Worm (Caenorhabditis elegans) whole organism, L1 larva: ENCODE data around the gene lips-13.

Experiments used
- ces-1 ChIP-seq: fragments of 150-350 bp; optimal IDR thresholded peaks from 2 replicates; lab custom pipeline; 2014; ENCODE audit warnings: missing biosample characterization, missing genetic modification reagents, missing genetic modification characterization
- egl-27 ChIP-seq, 2 experiments: fragments of 150-350 bp in 1 of 2; sonication (generic microtip); optimal IDR thresholded peaks; 3 replicates each; lab custom pipeline; 2017 to 2018; ENCODE audit warnings: missing biosample characterization in 2 of 2, missing genetic modification characterization in 2 of 2, missing genetic modification reagents in 2 of 2
- fkh-8 ChIP-seq: sonication (generic microtip); optimal IDR thresholded peaks from 2 replicates; lab custom pipeline; 2016; ENCODE audit warnings: mild to moderate bottlenecking, missing genetic modification characterization, missing compliant biosample characterization
- lin-39 ChIP-seq: fragments of 150-350 bp; optimal IDR thresholded peaks from 2 replicates; lab custom pipeline; 2014; ENCODE audit warnings: missing biosample characterization, missing genetic modification reagents, missing genetic modification characterization
- nhr-237 ChIP-seq: fragments of 150-350 bp; optimal IDR thresholded peaks from 2 replicates; lab custom pipeline; 2014; ENCODE audit warnings: missing biosample characterization, missing genetic modification characterization
- nhr-76 ChIP-seq: sonication (generic microtip); optimal IDR thresholded peaks from 2 replicates; lab custom pipeline; 2017; ENCODE audit warnings: missing biosample characterization, missing genetic modification characterization
- sup-37 ChIP-seq: fragments of 200-800 bp; sonication (Bioruptor generic); optimal IDR thresholded peaks from 2 replicates; lab custom pipeline; 2018; ENCODE audit warnings: mild to moderate bottlenecking, missing genetic modification characterization, missing compliant biosample characterization
- tbx-2 ChIP-seq: sonication (generic microtip); optimal IDR thresholded peaks from 2 replicates; lab custom pipeline; 2016; ENCODE audit warnings: missing genetic modification characterization, missing compliant biosample characterization
- unc-62 ChIP-seq: fragments of 150-350 bp; optimal IDR thresholded peaks from 2 replicates; lab custom pipeline; 2014; ENCODE audit warnings: missing biosample characterization, missing genetic modification reagents, missing genetic modification characterization

- TF ChIP-seq lin-39 (no peak), nhr-237 (tag; lab: Kevin White, UChicago) (no peak), unc-62 (GFP tag; lab: Kevin White, UChicago) (no peak), ces-1 (GFP tag; lab: Kevin White, UChicago) (no peak), fkh-8 (tag; lab: Kevin White, UChicago) (no peak), egl-27 (tag; optimal IDR thresholded peaks at IDR 0.05; lab: Kevin White, UChicago) (no peak), tbx-2 (no peak), sup-37 (GFP tag; lab: Kevin White, UChicago) (no peak), nhr-76 (no peak)
Observed at ce11 chrII:1130241-1130640, 12.4 kb upstream of the lips-13 start.
